Worm (Caenorhabditis elegans) whole organism, young adult: Measurements from ENCODE around the gene cyp-37A1.

Experiments used
- dpff-1 ChIP-seq: sonication (generic microtip); optimal IDR thresholded peaks from 2 replicates; lab custom pipeline; 2017; ENCODE audit warnings: mild to moderate bottlenecking, missing genetic modification characterization, missing compliant biosample characterization
- madf-10 ChIP-seq: sonication (generic microtip); optimal IDR thresholded peaks from 2 replicates; lab custom pipeline; 2016; ENCODE audit warnings: mild to moderate bottlenecking, missing genetic modification characterization, missing compliant biosample characterization

DNA sequence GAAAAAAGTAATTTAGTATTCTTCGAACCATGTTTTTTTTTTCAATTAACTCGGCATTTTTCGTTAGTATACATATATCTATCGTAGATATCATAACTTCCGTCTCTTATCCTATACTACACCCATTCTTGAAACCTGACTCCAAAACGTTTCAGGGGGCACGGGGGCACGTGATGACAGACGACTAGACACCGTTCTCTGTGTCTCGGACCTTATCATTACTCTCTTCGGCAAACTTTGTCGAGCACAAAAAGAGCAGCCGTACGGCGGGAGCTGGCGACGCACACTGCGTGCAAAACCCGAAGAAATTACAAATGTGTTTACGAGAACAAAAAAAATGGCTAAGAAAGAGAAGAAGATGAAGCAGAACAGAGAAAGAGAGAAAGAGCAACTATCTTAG is 27.4 kb upstream of the cyp-37A1 start:
- TF ChIP-seq madf-10 (tag; lab: Kevin White, UChicago) (peak; percentile 53), dpff-1 (no peak)
